Worm (Caenorhabditis elegans): ENCODE data around the gene cyp-29A4.

Gene cyp-29A4

DNA sequence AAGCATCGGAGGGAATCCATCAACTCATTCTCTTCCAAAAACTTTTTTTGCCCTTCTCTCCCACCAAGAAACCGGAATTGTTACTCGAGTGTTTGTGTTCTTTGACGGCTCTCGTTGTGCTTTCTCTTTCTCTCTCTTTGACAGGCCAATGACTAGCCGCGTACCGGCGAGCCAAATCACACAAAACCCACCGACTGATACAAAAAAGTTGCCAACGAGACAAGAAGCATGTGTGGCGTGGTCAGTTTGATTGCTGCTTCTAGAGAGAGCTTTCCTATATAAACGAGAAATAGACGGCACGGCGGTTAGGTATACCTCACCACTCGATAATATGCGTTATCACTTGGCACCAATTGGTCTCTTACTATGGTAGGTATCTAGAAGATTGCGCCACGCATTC lies 38.8 kb upstream of the cyp-29A4 start, which contains the start of gene pqn-63:
TSS of gene pqn-63 (plus strand) at position 307 of the 400 bp plus-strand sequence.
- TF ChIP-seq B0035.1 (tag; optimal IDR thresholded peaks at IDR 0.05) (no peak), let-607 (tag; optimal IDR thresholded peaks at IDR 0.05) (peak; percentile 73 to 93), nhr-80 (tag; optimal IDR thresholded peaks at IDR 0.05) (peak; percentile 19)

DNA sequence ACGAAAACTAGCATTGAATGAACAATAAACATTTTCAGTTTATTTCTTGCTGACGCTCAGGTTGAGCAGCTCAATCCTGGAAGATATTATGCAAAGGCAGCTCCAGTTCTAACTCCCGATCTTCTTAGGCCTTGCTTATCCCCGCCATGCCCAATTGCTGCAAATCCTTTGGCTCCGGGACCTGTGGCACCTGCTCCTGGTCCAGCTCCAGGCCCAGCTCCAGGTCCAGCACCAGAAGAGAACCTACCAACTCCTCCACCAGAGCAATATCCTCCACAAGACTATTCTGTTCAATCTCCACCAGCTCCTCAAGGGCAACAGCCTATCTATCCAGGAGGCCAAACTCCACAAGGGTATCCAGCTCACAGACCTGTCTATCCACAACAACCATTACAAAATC lies 38.4 kb upstream of the cyp-29A4 start:
- no peak for TF ChIP-seq lin-54 (GFP tag; optimal IDR thresholded peaks at IDR 0.05)
- TF ChIP-seq egrh-3 (GFP tag; IDR thresholded peaks at IDR 0.05): 0 out of 2 replicates have a peak, but pooled peaks have one; percentile 26
- peak; percentile 61 for TF ChIP-seq zfh-2 (GFP tag; conservative IDR thresholded peaks at IDR 0.05)

DNA sequence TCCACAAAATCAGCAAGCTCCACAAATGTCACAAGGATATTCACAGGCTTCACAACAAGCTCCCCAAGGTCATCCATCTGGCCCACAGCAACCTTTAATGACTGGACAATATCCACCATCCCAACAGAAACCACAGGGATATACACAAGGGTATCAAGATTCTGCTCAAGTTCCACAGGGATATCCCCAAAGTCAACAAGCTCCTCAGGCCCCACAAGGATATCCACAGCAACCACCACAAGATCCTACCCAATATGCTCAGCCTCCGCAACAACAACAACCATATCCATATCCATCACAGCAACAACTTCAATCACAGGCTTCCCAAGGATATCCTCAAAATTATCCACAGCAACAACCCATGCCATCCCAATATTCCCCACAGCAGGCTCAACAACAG lies 37.9 kb upstream of the cyp-29A4 start:
- TF ChIP-seq hmg-1.2 (GFP tag; IDR thresholded peaks at IDR 0.05) (no peak), hlh-12 (tag; optimal IDR thresholded peaks at IDR 0.05) (no peak), atf-7 (tag; optimal IDR thresholded peaks at IDR 0.05) (no peak), ztf-25 (GFP tag; IDR thresholded peaks at IDR 0.05) (no peak), akir-1 (GFP tag; optimal IDR thresholded peaks at IDR 0.05) (no peak), hsf-1 (GFP tag; IDR thresholded peaks at IDR 0.05) (no peak), mxl-1 (tag; optimal IDR thresholded peaks at IDR 0.05) (no peak), snpc-4 (GFP tag; optimal IDR thresholded peaks at IDR 0.05) (no peak), snpc-4 (tag; optimal IDR thresholded peaks at IDR 0.05) (no peak), ztf-3 (GFP tag; optimal IDR thresholded peaks at IDR 0.05) (no peak), K11D2.4 (GFP tag; IDR thresholded peaks at IDR 0.05) (no peak), nhr-27 (tag; optimal IDR thresholded peaks at IDR 0.05) (no peak), Y95B8A.8 (GFP tag; IDR thresholded peaks at IDR 0.05) (no peak), zim-3 (tag; optimal IDR thresholded peaks at IDR 0.05) (no peak), let-526 (GFP tag; IDR thresholded peaks at IDR 0.05) (no peak), unc-62 (GFP tag; optimal IDR thresholded peaks at IDR 0.05) (no peak), snpc-1.3 (tag; optimal IDR thresholded peaks at IDR 0.05; ENCODE audit: insufficient read depth) (no peak), nfyb-1 (GFP tag; IDR thresholded peaks at IDR 0.05) (no peak)

DNA sequence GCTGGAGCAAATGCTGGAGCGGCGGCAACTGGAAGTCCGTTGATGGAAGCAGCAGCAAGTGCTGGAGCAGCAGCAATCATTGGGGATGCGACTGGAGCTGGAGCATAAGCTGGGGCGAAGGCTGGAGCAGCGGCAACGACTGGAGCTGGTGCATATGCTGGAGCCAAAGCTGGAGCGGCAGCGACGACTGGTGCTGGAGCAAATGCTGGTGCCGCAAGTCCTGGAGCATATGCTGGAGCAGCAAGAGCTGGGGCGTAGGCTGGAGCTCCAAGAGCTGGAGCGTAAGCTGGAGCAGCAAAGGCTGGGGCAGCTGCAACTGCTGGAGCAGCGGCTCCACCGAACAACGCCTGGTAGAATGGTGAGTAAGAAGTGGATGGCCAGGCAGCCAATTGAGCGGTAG lies 36.1 kb upstream of the cyp-29A4 start:
- no peak for TF ChIP-seq lag-1 (GFP tag; IDR thresholded peaks at IDR 0.05)
- TF ChIP-seq Y53G8AR.9 (GFP tag; conservative IDR thresholded peaks at IDR 0.05): no peak
- TF ChIP-seq lin-26 (GFP tag; IDR thresholded peaks at IDR 0.05): peak; percentile 53; the same call in 1 of the 2 replicates
- TF ChIP-seq zfh-2 (GFP tag; conservative IDR thresholded peaks at IDR 0.05): peak; percentile 96
- peak; percentile 18 for TF ChIP-seq F52B5.7 (tag; optimal IDR thresholded peaks at IDR 0.05)
- TF ChIP-seq egl-18 (GFP tag; IDR thresholded peaks at IDR 0.05): 0 out of 2 replicates have a peak, but pooled peaks have one; percentile 38
- peak; percentile 92 for TF ChIP-seq egrh-3 (GFP tag; IDR thresholded peaks at IDR 0.05)
- peak; percentile 40 for TF ChIP-seq chd-7 (tag; optimal IDR thresholded peaks at IDR 0.05)

DNA sequence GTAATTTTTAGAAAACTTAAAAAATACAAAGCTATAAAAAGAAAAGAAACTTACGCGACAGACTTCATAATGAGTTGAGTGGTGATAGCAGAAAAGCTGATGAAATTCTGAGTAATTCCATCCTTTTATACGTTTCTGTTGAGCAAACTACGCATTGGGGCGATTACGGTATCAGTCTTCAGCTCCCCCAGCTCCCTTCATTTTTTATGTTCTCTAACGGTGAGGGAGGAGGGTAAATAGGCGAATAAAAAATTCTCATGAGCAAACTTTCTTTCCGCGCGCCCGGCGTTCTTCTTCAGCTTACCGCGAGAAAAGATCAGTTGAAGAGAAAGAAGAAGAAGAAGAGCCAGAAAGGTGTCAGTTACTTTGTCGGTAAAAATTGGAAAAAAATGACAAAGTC lies 35.6 kb upstream of the cyp-29A4 start, which contains the start of gene idpc-7:
TSS of gene idpc-7 (minus strand) at position 101 of the 400 bp plus-strand sequence.
- TF ChIP-seq madf-8 (GFP tag; conservative IDR thresholded peaks at IDR 0.05) (no peak), hlh-12 (tag; optimal IDR thresholded peaks at IDR 0.05) (no peak)

DNA sequence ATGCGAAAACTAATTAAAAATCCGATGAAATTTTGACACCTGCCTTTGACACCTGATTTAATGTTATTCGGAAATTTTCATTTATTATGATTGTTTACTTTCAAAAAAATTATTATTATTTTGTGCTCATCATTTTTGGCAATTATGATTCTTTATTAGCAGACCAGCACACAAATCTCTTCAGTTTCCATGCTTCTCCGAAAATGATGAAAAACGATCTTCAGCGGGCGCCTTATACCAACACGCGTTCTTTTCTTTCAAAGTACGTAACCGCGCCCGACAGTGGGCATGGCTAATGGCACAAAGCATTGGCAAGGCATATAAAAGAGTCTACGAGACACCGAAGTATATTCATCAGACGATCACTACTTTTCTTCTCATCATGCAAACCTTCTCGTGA lies 34.7 kb upstream of the cyp-29A4 start, which contains the start of gene idpc-6:
TSS of gene idpc-6 (plus strand) at position 301 of the 400 bp plus-strand sequence.
- TF ChIP-seq Y53F4B.3 (GFP tag; IDR thresholded peaks at IDR 0.05) (no peak), xnd-1 (tag; optimal IDR thresholded peaks at IDR 0.05) (no peak), attf-5 (GFP tag; optimal IDR thresholded peaks at IDR 0.05) (no peak), madf-8 (GFP tag; conservative IDR thresholded peaks at IDR 0.05) (no peak), sea-2 (GFP tag; IDR thresholded peaks at IDR 0.05) (no peak), ekl-4 (GFP tag; IDR thresholded peaks at IDR 0.05) (no peak), K12H6.12 (tag; optimal IDR thresholded peaks at IDR 0.05) (no peak), lsl-1 (GFP tag; optimal IDR thresholded peaks at IDR 0.05) (no peak), B0035.1 (tag; optimal IDR thresholded peaks at IDR 0.05) (no peak), sdz-38 (tag; optimal IDR thresholded peaks at IDR 0.05) (no peak), unc-62 (GFP tag; optimal IDR thresholded peaks at IDR 0.05) (no peak), ZK185.1 (tag; optimal IDR thresholded peaks at IDR 0.05; ENCODE audit: poor library complexity, severe bottlenecking) (no peak), F23B12.7 (tag; optimal IDR thresholded peaks at IDR 0.05; ENCODE audit: insufficient read depth) (no peak)

All from whole organism, young adult.